Worm (Caenorhabditis elegans) whole organism, L1 larva: Measurements from ENCODE around the gene srz-71.

ENCODE experiments used
- lin-39 ChIP-seq: fragments of 150-350 bp; optimal IDR thresholded peaks from 2 replicates; lab custom pipeline; 2014; ENCODE audit warnings: missing biosample characterization, missing genetic modification reagents, missing genetic modification characterization
- lsy-2 ChIP-seq, 2 experiments: fragments of 150-350 bp; optimal IDR thresholded peaks; 2 replicates each; lab custom pipeline; 2014; ENCODE audit warnings: missing biosample characterization in 2 of 2, missing genetic modification characterization in 2 of 2
- nhr-71 ChIP-seq: sonication (generic microtip); optimal IDR thresholded peaks from 2 replicates; lab custom pipeline; 2016; ENCODE audit warnings: mild to moderate bottlenecking, missing genetic modification characterization, moderate library complexity, missing compliant biosample characterization
- skn-1 ChIP-seq: fragments of 150-350 bp; optimal IDR thresholded peaks from 2 replicates; lab custom pipeline; 2014; ENCODE audit warnings: missing biosample characterization, missing genetic modification characterization

- TF ChIP-seq lin-39 (tag; lab: Kevin White, UChicago) (no peak), lsy-2 (tag; optimal IDR thresholded peaks at IDR 0.05; lab: Kevin White, UChicago) (no peak), nhr-71 (tag; lab: Kevin White, UChicago) (no peak), skn-1 (tag; lab: Kevin White, UChicago) (no peak)
Measured at ce11 chrIV:16290745-16291144, 41.9 kb upstream of the srz-71 start, which contains the start of gene srz-75.
